1 worm cellular context compared by ENCODE assay signal in genomic region chrIV:17116345-17116744, ce11.
TF ChIP-seq lines count a peak whose summit lies in the region.

cyn-13 (minus strand) TSS chrIV:17116657.

TF ChIP-seq in whole organism, L4 larva, 104 proteins besides CTCF, POLR2A, EP300 and RAD21 (continued from another document):
- TF ChIP-seq nhr-28 (tag; optimal IDR thresholded peaks at IDR 0.05; lab: Kevin White, UChicago) (no peak), F37D6.2 (tag; optimal IDR thresholded peaks at IDR 0.05; lab: Kevin White, UChicago) (no peak), nhr-48 (tag; optimal IDR thresholded peaks at IDR 0.05; lab: Kevin White, UChicago) (no peak), zip-2 (tag; optimal IDR thresholded peaks at IDR 0.05; lab: Kevin White, UChicago) (no peak)
